Fruit fly (Drosophila melanogaster) whole organism, wandering third instar larva: ENCODE measurements around the gene CG5890.

Experiments
- Abd-B ChIP-seq: fragments of >200 bp; optimal IDR thresholded peaks from 2 replicates; lab custom pipeline; 2017; ENCODE audit warnings: missing biosample characterization, missing genetic modification characterization
- CG32264 ChIP-seq: fragments of 200-800 bp; sonication (Bioruptor generic); optimal IDR thresholded peaks from 2 replicates; lab custom pipeline; 2016; ENCODE audit warnings: missing biosample characterization, missing genetic modification characterization
- CG9705 ChIP-seq: fragments of 200-800 bp; sonication (Bioruptor generic); optimal IDR thresholded peaks from 2 replicates; lab custom pipeline; 2018; ENCODE audit warnings: missing biosample characterization, mild to moderate bottlenecking, missing genetic modification characterization
- Dfd ChIP-seq: fragments of >200 bp; optimal IDR thresholded peaks from 2 replicates; lab custom pipeline; 2017; ENCODE audit warnings: missing biosample characterization, missing genetic modification characterization
- Dif ChIP-seq: fragments of 200-275, 200-300 bp; sonication (Bioruptor generic); optimal IDR thresholded peaks from 2 replicates; lab custom pipeline; 2018; ENCODE audit warnings: missing biosample characterization, missing genetic modification characterization; ENCODE audit not compliant: partially characterized antibody
- GATAd ChIP-seq: sonication (Bioruptor generic); optimal IDR thresholded peaks from 2 replicates; lab custom pipeline; 2016; ENCODE audit warnings: missing biosample characterization, missing genetic modification characterization
- HLH106 ChIP-seq: fragments of 200-800 bp; optimal IDR thresholded peaks from 3 replicates; lab custom pipeline; 2019; ENCODE audit warnings: missing biosample characterization, mild to moderate bottlenecking, missing genetic modification characterization, moderate library complexity
- Hnf4 ChIP-seq: fragments of 200-800 bp; sonication (Bioruptor generic); optimal IDR thresholded peaks from 2 replicates; lab custom pipeline; 2016; ENCODE audit warnings: missing biosample characterization, mild to moderate bottlenecking, missing genetic modification characterization
- Hr78 ChIP-seq: fragments of >200 bp; optimal IDR thresholded peaks from 2 replicates; lab custom pipeline; 2017; ENCODE audit warnings: missing biosample characterization, missing genetic modification characterization
- Hr83 ChIP-seq: fragments of 200-300 bp; sonication (Bioruptor generic); optimal IDR thresholded peaks from 2 replicates; lab custom pipeline; 2016; ENCODE audit warnings: missing biosample characterization, mild to moderate bottlenecking, missing genetic modification characterization, moderate library complexity; ENCODE audit not compliant: poor library complexity, severe bottlenecking
- Jra ChIP-seq: sonication (Bioruptor generic); optimal IDR thresholded peaks from 2 replicates; lab custom pipeline; 2016; ENCODE audit warnings: missing biosample characterization, missing genetic modification characterization
- Mio ChIP-seq: sonication (Bioruptor generic); optimal IDR thresholded peaks from 2 replicates; lab custom pipeline; 2016; ENCODE audit warnings: missing biosample characterization, missing genetic modification characterization
- Myc ChIP-seq: fragments of >200 bp; optimal IDR thresholded peaks from 2 replicates; lab custom pipeline; 2017
- N ChIP-seq: fragments of >200 bp; optimal IDR thresholded peaks from 2 replicates; lab custom pipeline; 2018; ENCODE audit warnings: missing biosample characterization, missing external identifiers, missing genetic modification characterization
- OdsH ChIP-seq: fragments of 200-800 bp; sonication (Bioruptor generic); optimal IDR thresholded peaks from 2 replicates; lab custom pipeline; 2016; ENCODE audit warnings: missing biosample characterization, mild to moderate bottlenecking, missing genetic modification characterization
- Sp1 ChIP-seq: fragments of 200-800 bp; sonication (Bioruptor generic); optimal IDR thresholded peaks from 3 replicates; lab custom pipeline; 2019; ENCODE audit warnings: missing biosample characterization, mild to moderate bottlenecking, missing genetic modification characterization, moderate library complexity
- Vsx2 ChIP-seq: fragments of 200-300, 225-300 bp; sonication (Bioruptor generic); optimal IDR thresholded peaks from 2 replicates; lab custom pipeline; 2018; ENCODE audit warnings: missing biosample characterization, missing genetic modification characterization; ENCODE audit not compliant: partially characterized antibody
- br ChIP-seq: fragments of 200-800 bp; sonication (Bioruptor generic); optimal IDR thresholded peaks from 2 replicates; lab custom pipeline; 2016; ENCODE audit warnings: missing biosample characterization, missing genetic modification characterization
- brk ChIP-seq: fragments of 200-800 bp; sonication (Bioruptor generic); optimal IDR thresholded peaks from 2 replicates; lab custom pipeline; 2016; ENCODE audit warnings: missing biosample characterization, mild to moderate bottlenecking, missing genetic modification characterization
- dl ChIP-seq, 2 experiments: fragments of 175-275, 200-275 bp in 1 of 2; fragments of 200-275 bp in 1 of 2; sonication (Bioruptor generic); optimal IDR thresholded peaks; lab custom pipeline; 2018; ENCODE audit warnings: mild to moderate bottlenecking in 2 of 2, missing biosample characterization in 2 of 2, missing genetic modification characterization in 2 of 2, moderate library complexity in 2 of 2; ENCODE audit not compliant: partially characterized antibody in 2 of 2, insufficient read depth in 1 of 2
- dsf ChIP-seq: sonication (Bioruptor generic); optimal IDR thresholded peaks from 2 replicates; lab custom pipeline; 2016; ENCODE audit warnings: missing biosample characterization, missing genetic modification characterization, borderline replicate concordance
- ey ChIP-seq: fragments of 200-800 bp; sonication (Bioruptor generic); optimal IDR thresholded peaks from 2 replicates; lab custom pipeline; 2016; ENCODE audit warnings: missing biosample characterization, missing genetic modification characterization
- foxo ChIP-seq, 2 experiments: fragments of 200-800 bp; sonication (Bioruptor generic); optimal IDR thresholded peaks; 2 replicates in 1 of 2; 3 replicates in 1 of 2; lab custom pipeline; 2016 to 2017; ENCODE audit warnings: missing biosample characterization in 2 of 2, missing genetic modification characterization in 2 of 2
- fru ChIP-seq: fragments of 200-800 bp; sonication (Bioruptor generic); optimal IDR thresholded peaks from 3 replicates; lab custom pipeline; 2016; ENCODE audit warnings: missing biosample characterization, mild to moderate bottlenecking, missing genetic modification characterization
- h ChIP-seq: fragments of 200-800 bp; sonication (Bioruptor generic); optimal IDR thresholded peaks from 3 replicates; lab custom pipeline; 2016; ENCODE audit warnings: missing biosample characterization, mild to moderate bottlenecking, missing genetic modification characterization
- jim ChIP-seq: fragments of 175-275, 200-325 bp; sonication (Bioruptor generic); optimal IDR thresholded peaks from 2 replicates; lab custom pipeline; 2016; ENCODE audit warnings: missing biosample characterization, mild to moderate bottlenecking, missing genetic modification characterization
- lola ChIP-seq: fragments of >200 bp; optimal IDR thresholded peaks from 2 replicates; lab custom pipeline; 2017; ENCODE audit warnings: missing biosample characterization, missing genetic modification characterization
- pan ChIP-seq: fragments of >200 bp; optimal IDR thresholded peaks from 2 replicates; lab custom pipeline; 2017
- rgr ChIP-seq: fragments of 200-800 bp; sonication (Bioruptor generic); optimal IDR thresholded peaks from 3 replicates; lab custom pipeline; 2016; ENCODE audit warnings: missing biosample characterization, mild to moderate bottlenecking, missing genetic modification characterization
- sage ChIP-seq: fragments of 200-800 bp; sonication (Bioruptor generic); optimal IDR thresholded peaks from 2 replicates; lab custom pipeline; 2016; ENCODE audit warnings: missing biosample characterization, mild to moderate bottlenecking, missing genetic modification characterization
- sv ChIP-seq: fragments of 200-800 bp; sonication (Bioruptor generic); optimal IDR thresholded peaks from 3 replicates; lab custom pipeline; 2016; ENCODE audit warnings: missing biosample characterization, missing genetic modification characterization
- tai ChIP-seq: sonication (Bioruptor generic); optimal IDR thresholded peaks from 2 replicates; lab custom pipeline; 2016; ENCODE audit warnings: missing biosample characterization, missing genetic modification characterization
- usp ChIP-seq: fragments of >200 bp; optimal IDR thresholded peaks from 2 replicates; lab custom pipeline; 2017; ENCODE audit warnings: missing biosample characterization, missing genetic modification characterization
- woc ChIP-seq: sonication (Bioruptor generic); optimal IDR thresholded peaks from 2 replicates; lab custom pipeline; 2016; ENCODE audit warnings: missing biosample characterization, mild to moderate bottlenecking, missing genetic modification characterization

The CG5890 gene

dm6 chr3R:25854825-25855224 is 1.1 kb upstream of the CG5890 start:
- TF ChIP-seq h (GFP tag; lab: Kevin White, UChicago): no peak
- peak; percentile 13 for TF ChIP-seq HLH106 (tag; lab: Kevin White, UChicago)

- TF ChIP-seq Hr83 (GFP tag; lab: Kevin White, UChicago) (peak; percentile 15), Hnf4 (GFP tag; lab: Kevin White, UChicago) (no peak)
Measured at dm6 chr3R:25870389-25870788, 14.4 kb downstream of the CG5890 start.

dm6 chr3R:25876639-25877038 is 20.7 kb downstream of the CG5890 start:
- no peak for TF ChIP-seq foxo (GFP tag; optimal IDR thresholded peaks at IDR 0.05; lab: Kevin White, UChicago)
- TF ChIP-seq Hr83 (GFP tag; lab: Kevin White, UChicago): no peak
- no peak for TF ChIP-seq Dif (GFP tag; lab: Kevin White, UChicago)
- TF ChIP-seq jim (GFP tag; lab: Kevin White, UChicago): no peak
- no peak for TF ChIP-seq fru (GFP tag; lab: Kevin White, UChicago)
- no peak for TF ChIP-seq sv (GFP tag; lab: Kevin White, UChicago)
- TF ChIP-seq OdsH: no peak
- no peak for TF ChIP-seq CG9705 (GFP tag; lab: Kevin White, UChicago)
- TF ChIP-seq, all 38 proteins: peak for 0

dm6 chr3R:25877064-25877463 is 21.1 kb downstream of the CG5890 start:
- TF ChIP-seq Hr78 (GFP tag; lab: Kevin White, UChicago) (no peak), tai (GFP tag; lab: Kevin White, UChicago) (no peak), Vsx2 (GFP tag; lab: Kevin White, UChicago) (no peak), jim (GFP tag; lab: Kevin White, UChicago) (no peak), fru (GFP tag; lab: Kevin White, UChicago) (no peak), sv (GFP tag; lab: Kevin White, UChicago) (no peak), Hr83 (GFP tag; lab: Kevin White, UChicago) (no peak), Mio (GFP tag; lab: Kevin White, UChicago) (no peak), Hnf4 (GFP tag; lab: Kevin White, UChicago) (no peak), N (no peak), rgr (GFP tag; lab: Kevin White, UChicago) (no peak), dsf (GFP tag; lab: Kevin White, UChicago) (no peak), Myc (lab: Kevin White, UChicago) (no peak), Jra (GFP tag; lab: Kevin White, UChicago) (no peak), ey (GFP tag; lab: Kevin White, UChicago) (no peak)

dm6 chr3R:25879324-25879766 is 23.4 kb downstream of the CG5890 start:
- TF ChIP-seq ey (GFP tag; lab: Kevin White, UChicago): peak; percentile 19
- TF ChIP-seq Sp1: no peak
- no peak for TF ChIP-seq lola
- TF ChIP-seq h (GFP tag; lab: Kevin White, UChicago): peak; percentile 2
- TF ChIP-seq rgr (GFP tag; lab: Kevin White, UChicago): peak; percentile 17
- peak; percentile 57 for TF ChIP-seq sv (GFP tag; lab: Kevin White, UChicago)
- TF ChIP-seq sage (GFP tag; lab: Kevin White, UChicago): no peak

- TF ChIP-seq Mio (GFP tag; lab: Kevin White, UChicago) (no peak), usp (GFP tag; lab: Kevin White, UChicago) (no peak), rgr (GFP tag; lab: Kevin White, UChicago) (peak; percentile 29), CG32264 (GFP tag; lab: Kevin White, UChicago) (no peak), lola (no peak), sv (GFP tag; lab: Kevin White, UChicago) (no peak), Hr83 (GFP tag; lab: Kevin White, UChicago) (peak; percentile 76), tai (GFP tag; lab: Kevin White, UChicago) (no peak), foxo (GFP tag; optimal IDR thresholded peaks at IDR 0.05; lab: Kevin White, UChicago) (peak in 1 of 2 experiments; percentile 49), Sp1 (peak; percentile 58), Jra (GFP tag; lab: Kevin White, UChicago) (no peak), br (GFP tag; lab: Kevin White, UChicago) (no peak), Dif (GFP tag; lab: Kevin White, UChicago) (peak; percentile 74), pan (lab: Kevin White, UChicago) (no peak), woc (GFP tag; lab: Kevin White, UChicago) (peak; percentile 28), N (no peak), Dfd (peak; percentile 3), dl (GFP tag; optimal IDR thresholded peaks at IDR 0.05; lab: Kevin White, UChicago; ENCODE audit: insufficient read depth in 1 of 2, partially characterized antibody in 2 of 2) (peak in 1 of 2 experiments; percentile 74), sage (GFP tag; lab: Kevin White, UChicago) (no peak), Abd-B (GFP tag; lab: Kevin White, UChicago) (no peak), Vsx2 (GFP tag; lab: Kevin White, UChicago) (no peak), GATAd (no peak), brk (no peak), Hr78 (GFP tag; lab: Kevin White, UChicago) (no peak), jim (GFP tag; lab: Kevin White, UChicago) (peak; percentile 23), OdsH (peak; percentile 33)
Measured at dm6 chr3R:25880198-25880970, 24.4 kb downstream of the CG5890 start.
